Fruit fly (Drosophila melanogaster) whole organism, wandering third instar larva: ENCODE results near the gene CG31910.

Experiments
- Abd-B ChIP-seq: fragments of >200 bp; optimal IDR thresholded peaks from 2 replicates; lab custom pipeline; 2017; ENCODE audit warnings: missing biosample characterization, missing genetic modification characterization
- CG9705 ChIP-seq: fragments of 200-800 bp; sonication (Bioruptor generic); optimal IDR thresholded peaks from 2 replicates; lab custom pipeline; 2018; ENCODE audit warnings: missing biosample characterization, mild to moderate bottlenecking, missing genetic modification characterization
- CrebA ChIP-seq: fragments of 200-800 bp; sonication (Bioruptor generic); optimal IDR thresholded peaks from 2 replicates; lab custom pipeline; 2016; ENCODE audit warnings: missing biosample characterization, mild to moderate bottlenecking, missing genetic modification characterization, borderline replicate concordance
- Dfd ChIP-seq: fragments of >200 bp; optimal IDR thresholded peaks from 2 replicates; lab custom pipeline; 2017; ENCODE audit warnings: missing biosample characterization, missing genetic modification characterization
- Dif ChIP-seq: fragments of 200-275, 200-300 bp; sonication (Bioruptor generic); optimal IDR thresholded peaks from 2 replicates; lab custom pipeline; 2018; ENCODE audit warnings: missing biosample characterization, missing genetic modification characterization; ENCODE audit not compliant: partially characterized antibody
- HLH106 ChIP-seq: fragments of 200-800 bp; optimal IDR thresholded peaks from 3 replicates; lab custom pipeline; 2019; ENCODE audit warnings: missing biosample characterization, mild to moderate bottlenecking, missing genetic modification characterization, moderate library complexity
- Hr78 ChIP-seq: fragments of >200 bp; optimal IDR thresholded peaks from 2 replicates; lab custom pipeline; 2017; ENCODE audit warnings: missing biosample characterization, missing genetic modification characterization
- Hr83 ChIP-seq: fragments of 200-300 bp; sonication (Bioruptor generic); optimal IDR thresholded peaks from 2 replicates; lab custom pipeline; 2016; ENCODE audit warnings: missing biosample characterization, mild to moderate bottlenecking, missing genetic modification characterization, moderate library complexity; ENCODE audit not compliant: poor library complexity, severe bottlenecking
- Jra ChIP-seq: sonication (Bioruptor generic); optimal IDR thresholded peaks from 2 replicates; lab custom pipeline; 2016; ENCODE audit warnings: missing biosample characterization, missing genetic modification characterization
- Mio ChIP-seq: sonication (Bioruptor generic); optimal IDR thresholded peaks from 2 replicates; lab custom pipeline; 2016; ENCODE audit warnings: missing biosample characterization, missing genetic modification characterization
- Myc ChIP-seq: fragments of >200 bp; optimal IDR thresholded peaks from 2 replicates; lab custom pipeline; 2017
- N ChIP-seq: fragments of >200 bp; optimal IDR thresholded peaks from 2 replicates; lab custom pipeline; 2018; ENCODE audit warnings: missing biosample characterization, missing external identifiers, missing genetic modification characterization
- OdsH ChIP-seq: fragments of 200-800 bp; sonication (Bioruptor generic); optimal IDR thresholded peaks from 2 replicates; lab custom pipeline; 2016; ENCODE audit warnings: missing biosample characterization, mild to moderate bottlenecking, missing genetic modification characterization
- Sp1 ChIP-seq: fragments of 200-800 bp; sonication (Bioruptor generic); optimal IDR thresholded peaks from 3 replicates; lab custom pipeline; 2019; ENCODE audit warnings: missing biosample characterization, mild to moderate bottlenecking, missing genetic modification characterization, moderate library complexity
- Vsx2 ChIP-seq: fragments of 200-300, 225-300 bp; sonication (Bioruptor generic); optimal IDR thresholded peaks from 2 replicates; lab custom pipeline; 2018; ENCODE audit warnings: missing biosample characterization, missing genetic modification characterization; ENCODE audit not compliant: partially characterized antibody
- br ChIP-seq: fragments of 200-800 bp; sonication (Bioruptor generic); optimal IDR thresholded peaks from 2 replicates; lab custom pipeline; 2016; ENCODE audit warnings: missing biosample characterization, missing genetic modification characterization
- brk ChIP-seq: fragments of 200-800 bp; sonication (Bioruptor generic); optimal IDR thresholded peaks from 2 replicates; lab custom pipeline; 2016; ENCODE audit warnings: missing biosample characterization, mild to moderate bottlenecking, missing genetic modification characterization
- dl ChIP-seq, 2 experiments: fragments of 175-275, 200-275 bp in 1 of 2; fragments of 200-275 bp in 1 of 2; sonication (Bioruptor generic); optimal IDR thresholded peaks; lab custom pipeline; 2018; ENCODE audit warnings: mild to moderate bottlenecking in 2 of 2, missing biosample characterization in 2 of 2, missing genetic modification characterization in 2 of 2, moderate library complexity in 2 of 2; ENCODE audit not compliant: partially characterized antibody in 2 of 2, insufficient read depth in 1 of 2
- dmrt93B ChIP-seq: fragments of 200-800 bp; sonication (Bioruptor generic); optimal IDR thresholded peaks from 2 replicates; lab custom pipeline; 2018; ENCODE audit warnings: missing biosample characterization, mild to moderate bottlenecking, missing genetic modification characterization
- ey ChIP-seq: fragments of 200-800 bp; sonication (Bioruptor generic); optimal IDR thresholded peaks from 2 replicates; lab custom pipeline; 2016; ENCODE audit warnings: missing biosample characterization, missing genetic modification characterization
- foxo ChIP-seq, 2 experiments: fragments of 200-800 bp; sonication (Bioruptor generic); optimal IDR thresholded peaks; 2 replicates in 1 of 2; 3 replicates in 1 of 2; lab custom pipeline; 2016 to 2017; ENCODE audit warnings: missing biosample characterization in 2 of 2, missing genetic modification characterization in 2 of 2
- fru ChIP-seq: fragments of 200-800 bp; sonication (Bioruptor generic); optimal IDR thresholded peaks from 3 replicates; lab custom pipeline; 2016; ENCODE audit warnings: missing biosample characterization, mild to moderate bottlenecking, missing genetic modification characterization
- h ChIP-seq: fragments of 200-800 bp; sonication (Bioruptor generic); optimal IDR thresholded peaks from 3 replicates; lab custom pipeline; 2016; ENCODE audit warnings: missing biosample characterization, mild to moderate bottlenecking, missing genetic modification characterization
- pan ChIP-seq: fragments of >200 bp; optimal IDR thresholded peaks from 2 replicates; lab custom pipeline; 2017
- sage ChIP-seq: fragments of 200-800 bp; sonication (Bioruptor generic); optimal IDR thresholded peaks from 2 replicates; lab custom pipeline; 2016; ENCODE audit warnings: missing biosample characterization, mild to moderate bottlenecking, missing genetic modification characterization
- tai ChIP-seq: sonication (Bioruptor generic); optimal IDR thresholded peaks from 2 replicates; lab custom pipeline; 2016; ENCODE audit warnings: missing biosample characterization, missing genetic modification characterization
- usp ChIP-seq: fragments of >200 bp; optimal IDR thresholded peaks from 2 replicates; lab custom pipeline; 2017; ENCODE audit warnings: missing biosample characterization, missing genetic modification characterization

Gene CG31910

DNA sequence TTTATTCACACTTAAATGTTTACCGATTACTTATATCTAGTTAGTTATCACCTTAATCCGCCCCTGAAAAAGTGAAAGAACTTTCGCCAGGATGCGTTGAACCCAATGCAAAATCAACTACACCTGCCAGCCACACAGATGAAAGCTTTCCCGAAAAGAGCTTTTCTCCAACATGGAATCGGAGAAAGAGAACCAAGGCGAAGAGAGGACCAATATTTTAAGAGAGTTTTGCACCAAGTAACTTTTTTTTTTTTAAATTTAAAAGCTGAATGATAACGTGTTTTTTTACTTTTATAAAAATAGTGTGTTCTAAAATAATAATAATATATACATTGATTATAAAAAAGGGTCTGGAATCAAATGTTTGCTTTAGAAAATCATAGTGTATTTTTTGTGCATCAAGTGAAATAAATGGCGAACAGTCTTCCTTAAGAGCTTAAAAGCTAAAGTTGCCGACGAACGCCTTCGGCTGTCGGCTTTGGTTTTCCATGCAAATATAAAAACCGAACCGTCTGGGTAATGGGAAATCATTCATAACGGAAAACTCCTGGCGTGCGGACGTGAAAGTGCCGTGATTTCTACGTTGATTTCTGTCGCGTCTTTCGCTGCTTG is 3.3 kb downstream of the CG31910 start, which contains the start of gene meng:
Gene meng (plus strand): TSS at position 523 of the 612 bp plus-strand sequence.
- TF ChIP-seq usp (GFP tag; lab: Kevin White, UChicago) (no peak), Jra (GFP tag; lab: Kevin White, UChicago) (no peak), Sp1 (GFP tag; lab: Kevin White, UChicago) (no peak), Vsx2 (no peak), Hr78 (GFP tag; lab: Kevin White, UChicago) (no peak), ey (no peak), dmrt93B (GFP tag; lab: Kevin White, UChicago) (no peak), brk (no peak), tai (GFP tag; lab: Kevin White, UChicago) (no peak), CG9705 (GFP tag; lab: Kevin White, UChicago) (no peak), CrebA (GFP tag; lab: Kevin White, UChicago) (no peak), HLH106 (tag; lab: Kevin White, UChicago) (no peak)

dm6 chr2L:6740088-6740487 is 5.3 kb downstream of the CG31910 start, which contains the start of gene TTLL3A:
Gene TTLL3A (minus strand): TSS chr2L:6740188.
- TF ChIP-seq Myc (lab: Kevin White, UChicago) (no peak), Mio (GFP tag; lab: Kevin White, UChicago) (no peak), Abd-B (GFP tag; lab: Kevin White, UChicago) (no peak), HLH106 (tag; lab: Kevin White, UChicago) (no peak), dmrt93B (GFP tag; lab: Kevin White, UChicago) (no peak), fru (no peak), Sp1 (GFP tag; lab: Kevin White, UChicago) (no peak), CrebA (GFP tag; lab: Kevin White, UChicago) (no peak), Vsx2 (no peak), Jra (GFP tag; lab: Kevin White, UChicago) (no peak), pan (lab: Kevin White, UChicago) (no peak), tai (GFP tag; lab: Kevin White, UChicago) (no peak)
- TF ChIP-seq, all 38 proteins: peak for 0

- TF ChIP-seq dl (GFP tag; optimal IDR thresholded peaks at IDR 0.05; lab: Kevin White, UChicago; ENCODE audit: insufficient read depth in 1 of 2, partially characterized antibody in 2 of 2) (no peak), Dfd (GFP tag; lab: Kevin White, UChicago) (no peak), Jra (GFP tag; lab: Kevin White, UChicago) (no peak), h (no peak), pan (lab: Kevin White, UChicago) (no peak), brk (no peak), HLH106 (tag; lab: Kevin White, UChicago) (no peak), foxo (GFP tag; optimal IDR thresholded peaks at IDR 0.05; lab: Kevin White, UChicago) (no peak), Mio (GFP tag; lab: Kevin White, UChicago) (no peak), CG9705 (GFP tag; lab: Kevin White, UChicago) (no peak), sage (GFP tag; lab: Kevin White, UChicago) (no peak), tai (GFP tag; lab: Kevin White, UChicago) (no peak), OdsH (GFP tag; lab: Kevin White, UChicago) (no peak), br (no peak), Sp1 (GFP tag; lab: Kevin White, UChicago) (no peak), Myc (lab: Kevin White, UChicago) (no peak), CrebA (GFP tag; lab: Kevin White, UChicago) (no peak)
- TF ChIP-seq, all 38 proteins: peak for 0
Measured at dm6 chr2L:6732566-6732965, 12.9 kb downstream of the CG31910 start, which contains the start of gene TTLL3B. Gene TTLL3B (plus strand): TSS chr2L:6732866.

DNA sequence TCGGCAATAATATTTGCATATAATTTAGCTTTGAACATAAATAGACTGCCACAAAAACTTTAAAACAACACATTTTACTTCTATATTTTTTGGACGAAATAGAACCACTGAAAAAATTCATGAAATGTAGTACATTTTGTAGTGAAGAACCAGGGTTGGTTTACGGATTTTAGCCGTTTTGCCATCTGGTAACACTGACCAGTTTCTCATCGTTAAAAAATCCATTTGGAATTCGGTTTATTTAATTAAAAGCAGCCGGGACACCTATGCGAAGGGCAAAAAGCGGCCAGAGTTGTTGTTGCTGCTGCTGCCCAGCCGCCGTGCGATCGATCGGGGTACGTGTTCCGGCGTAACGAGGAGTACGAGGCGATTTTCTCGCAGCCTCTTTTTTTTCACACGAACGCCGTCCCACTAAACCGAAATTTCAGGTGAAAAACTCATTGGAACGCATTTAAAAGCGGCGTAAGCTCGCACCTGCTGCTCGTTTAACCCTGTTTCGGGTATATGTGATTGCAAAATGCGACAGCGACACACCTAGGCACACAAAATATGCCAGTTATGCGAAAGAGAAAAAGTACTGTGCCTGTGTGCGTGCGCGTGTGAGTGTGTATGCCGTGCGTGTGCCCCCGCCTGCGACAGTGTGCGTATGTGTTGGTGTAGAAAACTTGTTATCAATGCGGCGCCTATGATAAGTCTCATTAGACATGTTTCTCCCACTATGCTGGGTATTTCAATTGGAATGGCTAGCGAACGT is 21.5 kb downstream of the CG31910 start, which contains the start of gene Liprin-alpha:
Gene Liprin-alpha (plus strand): TSS at position 154 of the 754 bp plus-strand sequence.
- no peak for TF ChIP-seq Hr83
- TF ChIP-seq Dif (GFP tag; lab: Kevin White, UChicago) = no peak
- no peak for TF ChIP-seq dmrt93B (GFP tag; lab: Kevin White, UChicago)
- TF ChIP-seq N (GFP tag; lab: Kevin White, UChicago) = peak; percentile 89
- peak; percentile 25 for TF ChIP-seq Abd-B (GFP tag; lab: Kevin White, UChicago)
